Worm (Caenorhabditis elegans): ENCODE measurements around the gene K09F5.4.

K09F5.4 gene

ce11 chrX:7703863-7704262 lies 6.7 kb downstream of the K09F5.4 start:
- TF ChIP-seq alr-1 (tag; optimal IDR thresholded peaks at IDR 0.05) (no peak), mab-5 (tag; optimal IDR thresholded peaks at IDR 0.05) (no peak), zag-1 (tag; optimal IDR thresholded peaks at IDR 0.05) (no peak), snpc-4 (tag; optimal IDR thresholded peaks at IDR 0.05) (no peak), ceh-82 (tag; optimal IDR thresholded peaks at IDR 0.05) (no peak), lin-11 (tag; optimal IDR thresholded peaks at IDR 0.05) (no peak), sma-9 (GFP tag; optimal IDR thresholded peaks at IDR 0.05) (no peak), sma-9 (tag; optimal IDR thresholded peaks at IDR 0.05) (no peak), ztf-1 (GFP tag; conservative IDR thresholded peaks at IDR 0.05) (no peak), unc-39 (tag; optimal IDR thresholded peaks at IDR 0.05) (no peak)

DNA sequence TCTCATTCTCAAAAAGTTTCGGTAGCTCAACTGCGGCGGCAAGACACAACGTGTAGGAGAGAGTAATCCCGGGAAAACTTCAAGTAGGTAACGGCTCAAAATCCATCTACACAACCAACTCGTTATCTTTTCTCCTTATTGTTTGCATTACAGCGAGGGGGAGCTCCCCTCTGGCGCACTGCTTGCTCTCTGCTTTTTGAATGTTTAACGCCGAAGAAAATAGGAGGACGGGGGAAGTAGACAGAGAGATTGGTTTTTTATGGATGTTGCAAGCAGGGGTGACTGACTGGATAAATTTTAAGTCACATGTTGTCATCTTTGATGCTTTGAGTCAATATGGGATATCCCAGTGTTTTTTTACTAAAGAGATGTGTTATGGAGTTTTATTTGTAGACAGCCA lies 21.0 kb downstream of the K09F5.4 start:
- TF ChIP-seq sma-9 (GFP tag; optimal IDR thresholded peaks at IDR 0.05) (peak; percentile 24), sma-9 (tag; optimal IDR thresholded peaks at IDR 0.05) (no peak), nhr-11 (tag; optimal IDR thresholded peaks at IDR 0.05) (no peak), F13H6.1 (tag; optimal IDR thresholded peaks at IDR 0.05) (peak; percentile 29), sma-3 (GFP tag; optimal IDR thresholded peaks at IDR 0.05) (no peak), egl-27 (tag; optimal IDR thresholded peaks at IDR 0.05) (no peak), blmp-1 (tag; optimal IDR thresholded peaks at IDR 0.05; ENCODE audit: insufficient read depth) (no peak), nhr-129 (tag; optimal IDR thresholded peaks at IDR 0.05) (peak; percentile 23)

ce11 chrX:7689119-7689518 lies 21.4 kb downstream of the K09F5.4 start, which contains the start of gene clik-2:
Gene clik-2, minus strand, starts transcription at chrX:7689219.
- TF ChIP-seq nhr-6 (tag; optimal IDR thresholded peaks at IDR 0.05) (no peak), lsy-2 (tag; optimal IDR thresholded peaks at IDR 0.05) (no peak), C34F6.9 (tag; optimal IDR thresholded peaks at IDR 0.05) (no peak), zag-1 (tag; optimal IDR thresholded peaks at IDR 0.05) (no peak), unc-55 (GFP tag; optimal IDR thresholded peaks at IDR 0.05) (no peak), crh-2 (tag; optimal IDR thresholded peaks at IDR 0.05) (no peak), lin-11 (tag; optimal IDR thresholded peaks at IDR 0.05) (no peak), nhr-10 (tag; optimal IDR thresholded peaks at IDR 0.05) (no peak), sma-3 (GFP tag; optimal IDR thresholded peaks at IDR 0.05) (no peak), nhr-21 (tag; optimal IDR thresholded peaks at IDR 0.05) (no peak), ztf-4 (tag; optimal IDR thresholded peaks at IDR 0.05) (no peak), Y55F3AM.14 (GFP tag; optimal IDR thresholded peaks at IDR 0.05) (no peak), peb-1 (tag; optimal IDR thresholded peaks at IDR 0.05) (no peak), nhr-23 (tag; optimal IDR thresholded peaks at IDR 0.05) (no peak)

DNA sequence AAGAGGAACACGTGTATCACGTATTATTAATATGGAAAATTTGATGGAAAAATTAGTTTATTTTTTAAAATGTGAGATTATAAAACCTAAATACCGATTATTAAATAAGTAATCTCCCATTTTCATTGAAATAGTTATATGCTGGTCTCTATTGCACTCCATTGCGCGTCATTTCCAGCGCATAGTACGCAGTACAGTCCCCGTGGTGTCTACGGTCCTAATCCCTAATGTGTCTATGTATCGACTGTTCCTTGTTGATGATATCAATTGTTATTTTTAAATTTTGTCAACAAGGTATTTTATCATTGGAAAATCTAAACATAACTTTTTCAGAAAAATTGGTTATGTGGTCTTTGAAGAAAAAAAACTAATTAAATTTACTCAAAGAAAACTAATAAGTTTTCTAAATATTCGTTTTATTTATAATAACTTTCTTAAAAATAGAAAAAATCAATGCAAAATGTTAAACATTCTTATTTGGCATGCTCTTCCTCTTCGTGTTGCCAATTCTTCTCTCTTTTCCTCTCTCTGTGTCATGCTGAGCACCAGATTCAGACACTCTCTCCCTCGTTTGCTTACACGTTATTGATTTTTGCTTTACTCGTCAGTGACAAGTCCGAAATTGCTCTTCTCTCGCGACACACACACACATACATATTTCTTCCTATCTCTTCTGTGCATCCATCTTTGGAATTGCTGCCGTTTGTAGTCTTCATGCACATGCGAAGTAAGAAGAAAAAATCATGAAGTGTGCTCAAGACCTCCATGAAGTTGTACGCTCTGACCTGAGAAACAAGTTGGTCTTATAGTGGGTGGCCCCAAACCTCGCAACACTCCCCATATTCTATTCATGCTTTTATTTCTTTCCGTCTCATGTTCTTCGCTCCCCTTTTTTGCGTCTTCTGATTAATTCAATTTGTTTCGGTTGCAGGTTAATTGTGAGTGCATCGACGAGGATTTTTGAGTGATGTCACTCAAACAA lies 28.3 kb downstream of the K09F5.4 start, which contains the start of gene unc-18:
TSS of gene unc-18 (plus strand) at position 932 of the 982 bp plus-strand sequence.
- TF ChIP-seq gmeb-1 (tag; optimal IDR thresholded peaks at IDR 0.05) (no peak), lin-39 (tag; optimal IDR thresholded peaks at IDR 0.05) (peak; percentile 21), R02D3.7 (tag; optimal IDR thresholded peaks at IDR 0.05) (no peak), mab-5 (tag; optimal IDR thresholded peaks at IDR 0.05) (peak; percentile 38), nhr-21 (tag; optimal IDR thresholded peaks at IDR 0.05) (no peak), unc-39 (tag; optimal IDR thresholded peaks at IDR 0.05) (no peak), sma-9 (GFP tag; optimal IDR thresholded peaks at IDR 0.05) (peak; percentile 24), sma-9 (tag; optimal IDR thresholded peaks at IDR 0.05) (no peak), C34F6.9 (tag; optimal IDR thresholded peaks at IDR 0.05) (peak; percentile 60), nhr-129 (tag; optimal IDR thresholded peaks at IDR 0.05) (peak; percentile 67), lsy-2 (tag; optimal IDR thresholded peaks at IDR 0.05) (peak in 1 of 2 experiments; percentile 62), fos-1 (tag; optimal IDR thresholded peaks at IDR 0.05) (no peak), nhr-25 (tag; optimal IDR thresholded peaks at IDR 0.05) (no peak), ceh-82 (tag; optimal IDR thresholded peaks at IDR 0.05) (no peak), sem-4 (tag; optimal IDR thresholded peaks at IDR 0.05) (no peak), Y55F3AM.14 (GFP tag; optimal IDR thresholded peaks at IDR 0.05) (no peak), F13H6.1 (tag; optimal IDR thresholded peaks at IDR 0.05) (peak; percentile 32), ztf-1 (GFP tag; conservative IDR thresholded peaks at IDR 0.05) (no peak), mdl-1 (tag; optimal IDR thresholded peaks at IDR 0.05) (peak in 1 of 2 experiments; percentile 28), lin-13 (GFP tag; optimal IDR thresholded peaks at IDR 0.05) (peak; percentile 18), unc-55 (GFP tag; optimal IDR thresholded peaks at IDR 0.05) (peak; percentile 79), skn-1 (tag; optimal IDR thresholded peaks at IDR 0.05) (no peak), nhr-237 (tag; optimal IDR thresholded peaks at IDR 0.05) (no peak), mbf-1 (tag; optimal IDR thresholded peaks at IDR 0.05) (no peak), nhr-6 (tag; optimal IDR thresholded peaks at IDR 0.05) (peak; percentile 42), crh-2 (tag; optimal IDR thresholded peaks at IDR 0.05) (peak; percentile 54), peb-1 (tag; optimal IDR thresholded peaks at IDR 0.05) (no peak)
